Worm (Caenorhabditis elegans): Measurements from ENCODE around the gene C16C8.25.
"Not testable (repeated sequence)": the region's sequence is repeated elsewhere in the genome, so short reads cannot be mapped to it uniquely, and the experiment has no call there.

The C16C8.25 gene

DNA sequence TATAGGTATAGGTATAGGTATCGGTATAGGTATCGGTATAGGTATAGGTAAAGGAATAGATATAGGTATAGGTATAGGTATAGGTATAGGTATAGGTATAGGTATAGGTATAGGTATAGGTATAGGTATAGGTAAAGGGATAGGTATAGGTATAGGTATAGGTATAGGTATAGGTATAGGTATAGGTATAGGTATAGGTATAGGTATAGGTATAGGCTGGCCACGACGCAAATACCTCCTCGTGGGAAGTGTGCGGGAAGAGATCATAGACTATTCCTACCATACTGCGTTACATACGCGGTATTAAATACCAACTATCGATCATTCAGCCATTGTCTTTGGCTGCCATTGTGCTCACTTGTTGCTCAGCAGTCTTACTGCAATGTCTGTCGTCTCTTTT is 41.8 kb downstream of the C16C8.25 start, which contains the start of gene fbxb-112:
Gene fbxb-112, plus strand, starts transcription at position 301 of the 400 bp plus-strand sequence.
- not testable (repeated sequence) for TF ChIP-seq ztf-4, elt-3, egl-27 (tag; optimal IDR thresholded peaks at IDR 0.05)

DNA sequence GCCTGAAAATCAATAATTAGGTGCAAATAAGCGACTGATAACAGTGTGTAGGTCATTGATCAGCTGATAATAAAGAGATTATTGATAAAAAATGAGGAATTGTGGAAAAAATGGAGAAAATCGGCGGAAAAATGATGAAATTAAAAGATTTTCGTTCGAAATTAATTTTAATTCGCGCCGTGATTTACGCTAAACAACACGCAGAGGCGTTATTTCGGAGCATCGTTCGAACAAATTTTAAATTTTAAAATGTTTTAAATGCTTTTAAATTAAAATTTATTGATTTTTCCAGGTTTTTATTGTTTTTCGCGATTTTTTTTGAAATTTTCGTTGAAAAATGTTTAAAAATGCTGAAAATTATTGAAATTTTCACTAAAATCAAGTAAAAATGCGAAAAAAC is 50.4 kb downstream of the C16C8.25 start, which contains the start of gene Y49F6B.9:
Gene Y49F6B.9, minus strand, starts transcription at position 2 of the 400 bp plus-strand sequence.
- TF ChIP-seq ZK546.5 (tag; optimal IDR thresholded peaks at IDR 0.05) (no peak), nhr-21 (tag; optimal IDR thresholded peaks at IDR 0.05) (no peak), unc-62 (GFP tag; optimal IDR thresholded peaks at IDR 0.05) (no peak), snpc-4 (tag; optimal IDR thresholded peaks at IDR 0.05) (no peak), F13H6.1 (tag; optimal IDR thresholded peaks at IDR 0.05) (no peak), nhr-12 (tag; optimal IDR thresholded peaks at IDR 0.05) (no peak)
